Fruit fly (Drosophila melanogaster): ENCODE data around the gene Smg6.
A peak's percentile ranks its signal among the peaks of the same experiment; 100 is the strongest.

Smg6 gene

dm6 chr3R:25069569-25069968 is 36.3 kb upstream of the Smg6 start, which contains the start of the genes Stt3B and CG11839 (continued):
- no peak for TF ChIP-seq aop (GFP tag; IDR thresholded peaks at IDR 0.05)
- no peak for TF ChIP-seq CG30431 (GFP tag; optimal IDR thresholded peaks at IDR 0.05)
- peak; percentile 70 for TF ChIP-seq CG15514 (GFP tag; optimal IDR thresholded peaks at IDR 0.05)
- TF ChIP-seq btn (GFP tag; optimal IDR thresholded peaks at IDR 0.05), result peak; percentile 43
- peak; percentile 78 for TF ChIP-seq CG4424 (GFP tag; optimal IDR thresholded peaks at IDR 0.05)
- peak; percentile 95 for TF ChIP-seq Xbp1 (GFP tag; optimal IDR thresholded peaks at IDR 0.05)
- TF ChIP-seq prd (optimal IDR thresholded peaks at IDR 0.05), result no peak
- TF ChIP-seq prd (GFP tag; IDR thresholded peaks at IDR 0.05), result peak; percentile 79
- TF ChIP-seq CG1024 (GFP tag; IDR thresholded peaks at IDR 0.05), result no peak
- TF ChIP-seq TFAM (GFP tag; optimal IDR thresholded peaks at IDR 0.05), result no peak
- TF ChIP-seq Deaf1 (tag; optimal IDR thresholded peaks at IDR 0.05), result no peak
- TF ChIP-seq slbo (GFP tag; IDR thresholded peaks at IDR 0.05), result no peak; the same call in 1 of the 2 replicates
- TF ChIP-seq hkb (optimal IDR thresholded peaks at IDR 0.05), result no peak
- peak; percentile 67 for TF ChIP-seq hkb (GFP tag; IDR thresholded peaks at IDR 0.05)
- peak; percentile 79 for TF ChIP-seq gro (GFP tag; optimal IDR thresholded peaks at IDR 0.05)
- TF ChIP-seq CG12391 (tag; optimal IDR thresholded peaks at IDR 0.05), result peak; percentile 84
- TF ChIP-seq Xrp1 (GFP tag; IDR thresholded peaks at IDR 0.05), result peak; percentile 62; the same call in 1 of the 2 replicates
- TF ChIP-seq ERR (GFP tag; optimal IDR thresholded peaks at IDR 0.05), result peak; percentile 59
- peak; percentile 19 for TF ChIP-seq tup (GFP tag; optimal IDR thresholded peaks at IDR 0.05)
- TF ChIP-seq ssp (GFP tag; IDR thresholded peaks at IDR 0.05), result no peak
- TF ChIP-seq psq (GFP tag; optimal IDR thresholded peaks at IDR 0.05), result peak; percentile 42
- TF ChIP-seq YL-1 (GFP tag; optimal IDR thresholded peaks at IDR 0.05), result peak; percentile 79
- TF ChIP-seq CG9817 (tag; optimal IDR thresholded peaks at IDR 0.05), result peak; percentile 82
- peak; percentile 66; the same call in 3 of the 4 replicates for TF ChIP-seq Gug (GFP tag; IDR thresholded peaks at IDR 0.05)
- no peak for TF ChIP-seq nau (GFP tag; optimal IDR thresholded peaks at IDR 0.05)
- TF ChIP-seq CG6791 (GFP tag; IDR thresholded peaks at IDR 0.05; ENCODE audit: partially characterized antibody), result peak; percentile 82
- TF ChIP-seq pan (optimal IDR thresholded peaks at IDR 0.05), result no peak
- TF ChIP-seq pan (GFP tag; optimal IDR thresholded peaks at IDR 0.05 in 1 of 2, IDR thresholded peaks at IDR 0.05 in 1 of 2), result peak in 1 of 2 experiments; percentile 50
- TF ChIP-seq CG2712 (tag; optimal IDR thresholded peaks at IDR 0.05), result peak; percentile 85
- peak; percentile 93 for TF ChIP-seq CG1603 (tag; optimal IDR thresholded peaks at IDR 0.05)
- TF ChIP-seq CG34376 (GFP tag; optimal IDR thresholded peaks at IDR 0.05), result peak; percentile 29
- peak; percentile 64; the same call in 2 of the 4 replicates for TF ChIP-seq chinmo (GFP tag; IDR thresholded peaks at IDR 0.05; ENCODE audit: partially characterized antibody)
- peak in 1 of 2 experiments; percentile 37 for TF ChIP-seq insv (GFP tag; optimal IDR thresholded peaks at IDR 0.05)
- TF ChIP-seq hb (GFP tag; IDR thresholded peaks at IDR 0.05; ENCODE audit: partially characterized antibody), result peak; percentile 91
- no peak; the same call in 1 of the 2 replicates for TF ChIP-seq ara (GFP tag; IDR thresholded peaks at IDR 0.05)
- no peak for TF ChIP-seq Poxn (GFP tag; IDR thresholded peaks at IDR 0.05)
- TF ChIP-seq Hr78 (GFP tag; optimal IDR thresholded peaks at IDR 0.05), result no peak
- TF ChIP-seq CG14014 (GFP tag; IDR thresholded peaks at IDR 0.05), result peak; percentile 65
- peak; percentile 78 for TF ChIP-seq tin (GFP tag; optimal IDR thresholded peaks at IDR 0.05)
- no peak for TF ChIP-seq NFAT (GFP tag; IDR thresholded peaks at IDR 0.05)
- TF ChIP-seq Antp (GFP tag; optimal IDR thresholded peaks at IDR 0.05), result peak; percentile 76
- TF ChIP-seq dan (GFP tag; IDR thresholded peaks at IDR 0.05), result no peak
- peak; percentile 6 for TF ChIP-seq Hmx (GFP tag; optimal IDR thresholded peaks at IDR 0.05)
- TF ChIP-seq klu (GFP tag; IDR thresholded peaks at IDR 0.05), result no peak
- peak; percentile 56; the same call in 1 of the 2 replicates for TF ChIP-seq CG17328 (GFP tag; IDR thresholded peaks at IDR 0.05)
- TF ChIP-seq CG13287 (GFP tag; IDR thresholded peaks at IDR 0.05; ENCODE audit: partially characterized antibody), result peak; percentile 96
- TF ChIP-seq org-1 (GFP tag; optimal IDR thresholded peaks at IDR 0.05), result no peak
- no peak for TF ChIP-seq CG2875 (GFP tag; optimal IDR thresholded peaks at IDR 0.05)
- TF ChIP-seq CG8281 (tag; optimal IDR thresholded peaks at IDR 0.05), result no peak
- no peak for TF ChIP-seq bowl (GFP tag; IDR thresholded peaks at IDR 0.05)
- TF ChIP-seq fd3F (GFP tag; optimal IDR thresholded peaks at IDR 0.05), result peak; percentile 62

Measured in whole organism, embryonic.